Worm (Caenorhabditis elegans) whole organism, L4 larva: ENCODE results near the gene ttr-6.

Source experiments
- T20F7.1 ChIP-seq: fragments of 200-800 bp; sonication (Bioruptor generic); optimal IDR thresholded peaks from 2 replicates; lab custom pipeline; 2018; ENCODE audit warnings: mild to moderate bottlenecking, missing genetic modification characterization, missing compliant biosample characterization
- cey-2 ChIP-seq: sonication (generic microtip); optimal IDR thresholded peaks from 3 replicates; lab custom pipeline; 2017; ENCODE audit warnings: missing genetic modification characterization, mild to moderate bottlenecking, missing compliant biosample characterization, antibody characterized with exemption, borderline replicate concordance; ENCODE audit not compliant: insufficient read depth
- egl-27 ChIP-seq: sonication (generic microtip); optimal IDR thresholded peaks from 3 replicates; lab custom pipeline; 2017; ENCODE audit warnings: missing biosample characterization, missing genetic modification reagents, missing genetic modification characterization
- hlh-30 ChIP-seq: sonication (generic microtip); optimal IDR thresholded peaks from 2 replicates; lab custom pipeline; 2017; ENCODE audit warnings: antibody characterized with exemption, mild to moderate bottlenecking, missing genetic modification characterization, missing compliant biosample characterization; ENCODE audit not compliant: insufficient read depth
- lir-3 ChIP-seq: sonication (generic microtip); optimal IDR thresholded peaks from 2 replicates; lab custom pipeline; 2016; ENCODE audit warnings: mild to moderate bottlenecking, missing genetic modification characterization, missing compliant biosample characterization
- lsy-2 ChIP-seq, 2 experiments: fragments of 150-350 bp in 1 of 2; sonication (generic microtip) in 1 of 2; optimal IDR thresholded peaks; 2 replicates each; lab custom pipeline; 2014 to 2017; ENCODE audit warnings: missing biosample characterization in 2 of 2, missing genetic modification characterization in 2 of 2
- nhr-25 ChIP-seq: sonication (generic microtip); optimal IDR thresholded peaks from 2 replicates; lab custom pipeline; 2017; ENCODE audit warnings: missing genetic modification characterization, mild to moderate bottlenecking, missing compliant biosample characterization, antibody characterized with exemption, moderate library complexity, borderline replicate concordance; ENCODE audit not compliant: insufficient read depth
- skn-1 ChIP-seq: fragments of 150-350 bp; optimal IDR thresholded peaks from 2 replicates; lab custom pipeline; 2014; ENCODE audit warnings: missing biosample characterization, missing genetic modification characterization
- unc-130 ChIP-seq: sonication (generic microtip); optimal IDR thresholded peaks from 2 replicates; lab custom pipeline; 2016; ENCODE audit warnings: missing genetic modification reagents, missing genetic modification characterization, missing compliant biosample characterization
- unc-62 ChIP-seq, 3 experiments: fragments of 150-350 bp in 1 of 3; sonication (generic microtip); optimal IDR thresholded peaks in 2 of 3; peaks in 1 of 3; 1 replicate in 1 of 3; 2 replicates in 2 of 3; lab custom pipeline; 2014 to 2017; ENCODE audit warnings: missing biosample characterization in 3 of 3, missing genetic modification characterization in 3 of 3, missing genetic modification reagents in 3 of 3, missing genotype in 1 of 3
- ztf-11 ChIP-seq: fragments of 150-350 bp; optimal IDR thresholded peaks from 2 replicates; lab custom pipeline; 2014; ENCODE audit warnings: missing biosample characterization, missing genetic modification characterization

DNA sequence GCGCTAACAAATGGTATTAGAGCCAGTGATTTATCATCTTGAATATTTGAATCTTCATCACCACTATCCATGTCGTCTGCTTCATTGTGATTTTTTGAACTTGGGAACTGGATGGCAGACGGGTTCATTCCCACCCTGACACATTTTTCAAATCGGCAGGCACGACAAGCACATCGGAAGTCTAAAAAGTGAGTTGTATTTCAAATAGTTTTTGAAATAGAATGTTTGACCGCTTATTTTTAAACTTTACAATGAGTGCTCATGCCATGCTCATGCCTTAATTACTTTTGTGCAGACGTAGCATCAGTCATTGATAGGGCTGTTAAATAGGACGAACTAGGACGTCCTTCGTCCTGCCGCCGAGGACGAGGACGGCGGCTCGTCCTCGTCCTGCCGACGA is 41.0 kb upstream of the ttr-6 start:
- TF ChIP-seq cey-2 (no peak), lir-3 (tag; lab: Kevin White, UChicago) (no peak), egl-27 (tag; lab: Kevin White, UChicago) (no peak), skn-1 (tag; lab: Kevin White, UChicago) (no peak), unc-130 (GFP tag; lab: Kevin White, UChicago) (no peak), lsy-2 (tag; optimal IDR thresholded peaks at IDR 0.05; lab: Kevin White, UChicago) (no peak), hlh-30 (tag; lab: Kevin White, UChicago) (no peak), unc-62 (GFP tag; optimal IDR thresholded peaks at IDR 0.05 in 1 of 2; lab: Kevin White, UChicago) (no peak), unc-62 (tag; optimal IDR thresholded peaks at IDR 0.05; lab: Kevin White, UChicago) (no peak), nhr-25 (tag; lab: Kevin White, UChicago) (no peak), ztf-11 (no peak), T20F7.1 (GFP tag; lab: Kevin White, UChicago) (no peak)
